Worm (Caenorhabditis elegans) whole organism, midembryonic: ENCODE results near the gene grd-3.

Experiments
- T22C8.4 ChIP-seq: fragments of 200-800 bp; sonication (Bioruptor generic); IDR thresholded peaks from 2 replicates; pipeline ENCODE4 v1.3.6; 2022; ENCODE audit warnings: missing genetic modification characterization, missing compliant biosample characterization
- flt-1 ChIP-seq: fragments of 200-800 bp; sonication (Bioruptor generic); IDR thresholded peaks from 2 replicates; pipeline ENCODE4 v1.3.6; 2022; ENCODE audit warnings: missing genetic modification characterization, missing compliant biosample characterization
- klf-2 ChIP-seq: fragments of 200-800 bp; sonication (Bioruptor generic); conservative IDR thresholded peaks from 2 replicates; pipeline ENCODE4 v1.3.6; 2022; ENCODE audit warnings: missing genetic modification reagents, missing genetic modification characterization, missing compliant biosample characterization
- med-1 ChIP-seq: sonication (generic microtip); optimal IDR thresholded peaks from 2 replicates; lab custom pipeline; 2017; ENCODE audit warnings: missing genetic modification characterization, mild to moderate bottlenecking, missing compliant biosample characterization, antibody characterized with exemption, missing genetic modification reagents; ENCODE audit not compliant: insufficient read depth
- ref-1 ChIP-seq: fragments of 200-800 bp; sonication (Bioruptor generic); conservative IDR thresholded peaks from 2 replicates; pipeline ENCODE4 v1.3.6; 2022; ENCODE audit warnings: missing genetic modification reagents, missing genetic modification characterization, missing compliant biosample characterization
- tab-1 ChIP-seq: fragments of 200-800 bp; sonication (Bioruptor generic); IDR thresholded peaks from 2 replicates; pipeline ENCODE4 v1.3.6; 2022; ENCODE audit warnings: missing genetic modification characterization, missing compliant biosample characterization
- ztf-23 ChIP-seq: fragments of 200-800 bp; sonication (Bioruptor generic); IDR thresholded peaks from 2 replicates; pipeline ENCODE4 v1.3.6; 2022; ENCODE audit warnings: missing genetic modification reagents, missing genetic modification characterization, missing compliant biosample characterization

DNA sequence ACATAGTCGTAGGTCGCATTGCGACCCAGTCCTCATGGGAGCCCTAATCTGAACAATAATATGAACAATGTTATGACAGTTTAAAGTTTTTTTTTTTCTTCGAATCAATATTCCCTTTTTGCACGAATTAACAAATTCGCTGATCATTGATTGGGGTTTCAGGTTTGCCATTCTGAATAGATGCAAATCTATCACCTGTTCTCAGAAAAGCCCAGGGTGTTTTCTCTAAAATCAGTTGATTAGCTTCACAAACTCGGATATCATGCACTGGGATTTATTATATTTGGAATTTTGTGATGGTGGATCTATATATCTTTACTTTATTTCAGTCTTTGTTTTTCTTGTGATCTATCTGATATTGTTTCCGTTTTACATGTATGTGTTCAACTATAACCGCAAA lies 13.9 kb downstream of the grd-3 start, which contains the start of gene srz-23:
- TF ChIP-seq ref-1 (GFP tag; lab: Robert Waterston, UW): no peak
- no peak for TF ChIP-seq tab-1 (GFP tag; lab: Robert Waterston, UW)
- TF ChIP-seq ztf-23 (GFP tag; lab: Robert Waterston, UW): no peak
- TF ChIP-seq T22C8.4 (GFP tag; lab: Robert Waterston, UW): no peak
- TF ChIP-seq klf-2: no peak
- no peak for TF ChIP-seq flt-1 (GFP tag; lab: Robert Waterston, UW)
- TF ChIP-seq med-1: no peak
